Worm (Caenorhabditis elegans) whole organism, L1 larva: ENCODE results near the gene T05C12.9.

Experiments
- C04F5.9 ChIP-seq: sonication (generic microtip); optimal IDR thresholded peaks from 2 replicates; lab custom pipeline; 2016; ENCODE audit warnings: missing genetic modification characterization, missing compliant biosample characterization
- C34B4.2 ChIP-seq: sonication (generic microtip); optimal IDR thresholded peaks from 2 replicates; lab custom pipeline; 2017; ENCODE audit warnings: mild to moderate bottlenecking, missing genetic modification characterization, missing compliant biosample characterization
- F16B12.6 ChIP-seq: fragments of 150-350 bp; optimal IDR thresholded peaks from 2 replicates; lab custom pipeline; 2014; ENCODE audit warnings: missing biosample characterization, missing genetic modification characterization
- Y116A8C.19 ChIP-seq: sonication (generic microtip); optimal IDR thresholded peaks from 2 replicates; lab custom pipeline; 2016; ENCODE audit warnings: missing compliant biosample characterization, missing genetic modification characterization, borderline replicate concordance
- aha-1 ChIP-seq: fragments of 150-350 bp; optimal IDR thresholded peaks from 2 replicates; lab custom pipeline; 2014; ENCODE audit warnings: missing biosample characterization, missing genetic modification characterization
- aly-2 ChIP-seq: fragments of 150-350 bp; optimal IDR thresholded peaks from 2 replicates; lab custom pipeline; 2014; ENCODE audit warnings: missing biosample characterization, missing genetic modification characterization
- blmp-1 ChIP-seq: fragments of 150-350 bp; optimal IDR thresholded peaks from 2 replicates; lab custom pipeline; 2014; ENCODE audit warnings: missing biosample characterization, missing genetic modification characterization
- ceh-63 ChIP-seq: fragments of 200-800 bp; sonication (Bioruptor generic); optimal IDR thresholded peaks from 2 replicates; lab custom pipeline; 2018; ENCODE audit warnings: mild to moderate bottlenecking, missing genetic modification characterization, missing compliant biosample characterization
- ceh-8 ChIP-seq: fragments of 200-800 bp; sonication (Bioruptor generic); optimal IDR thresholded peaks from 2 replicates; lab custom pipeline; 2018; ENCODE audit warnings: mild to moderate bottlenecking, missing genetic modification characterization, moderate library complexity, missing compliant biosample characterization
- ceh-82 ChIP-seq, 3 experiments: fragments of 150-350 bp in 1 of 3; sonication (generic microtip) in 2 of 3; optimal IDR thresholded peaks; 2 replicates each; lab custom pipeline; 2014 to 2017; ENCODE audit warnings: missing biosample characterization in 3 of 3, missing genetic modification characterization in 3 of 3
- ceh-88 ChIP-seq: fragments of 200-800 bp; sonication (Bioruptor generic); IDR thresholded peaks from 2 replicates; pipeline ENCODE4 v1.3.6; 2022; ENCODE audit warnings: missing genetic modification characterization, missing compliant biosample characterization
- dsc-1 ChIP-seq: sonication (generic microtip); optimal IDR thresholded peaks from 2 replicates; lab custom pipeline; 2016; ENCODE audit warnings: mild to moderate bottlenecking, missing genetic modification characterization, missing compliant biosample characterization
- efl-1 ChIP-seq, 4 experiments: fragments of 150-350 bp; optimal IDR thresholded peaks in 3 of 4; peaks in 1 of 4; 1 replicate in 1 of 4; 2 replicates in 3 of 4; lab custom pipeline; 2014; ENCODE audit warnings: missing biosample characterization in 2 of 4, missing genetic modification characterization in 2 of 4, missing genetic modification reagents in 2 of 4
- elt-2 ChIP-seq: sonication (generic microtip); optimal IDR thresholded peaks from 2 replicates; lab custom pipeline; 2016; ENCODE audit warnings: missing genetic modification characterization, mild to moderate bottlenecking, inconsistent platforms, missing compliant biosample characterization, missing genetic modification reagents
- ets-5 ChIP-seq: fragments of 200-800 bp; sonication (Bioruptor generic); IDR thresholded peaks from 2 replicates; pipeline ENCODE4 v1.3.6; 2022; ENCODE audit warnings: missing genetic modification characterization, missing compliant biosample characterization
- fkh-4 ChIP-seq: sonication (generic microtip); optimal IDR thresholded peaks from 2 replicates; lab custom pipeline; 2016; ENCODE audit warnings: missing compliant biosample characterization, missing genetic modification characterization, borderline replicate concordance
- fkh-8 ChIP-seq: sonication (generic microtip); optimal IDR thresholded peaks from 2 replicates; lab custom pipeline; 2016; ENCODE audit warnings: mild to moderate bottlenecking, missing genetic modification characterization, missing compliant biosample characterization
- fos-1 ChIP-seq: fragments of 150-350 bp; optimal IDR thresholded peaks from 2 replicates; lab custom pipeline; 2014; ENCODE audit warnings: missing biosample characterization, missing genetic modification characterization
- irx-1 ChIP-seq: sonication (generic microtip); optimal IDR thresholded peaks from 2 replicates; lab custom pipeline; 2016; ENCODE audit warnings: missing genetic modification characterization, missing compliant biosample characterization
- lin-14 ChIP-seq: fragments of 200-800 bp; sonication (Bioruptor generic); optimal IDR thresholded peaks from 2 replicates; lab custom pipeline; 2018; ENCODE audit warnings: mild to moderate bottlenecking, missing genetic modification characterization, moderate library complexity, missing compliant biosample characterization
- lin-35 ChIP-seq, 2 experiments: fragments of 150-350 bp; optimal IDR thresholded peaks; 2 replicates each; lab custom pipeline; 2014; ENCODE audit warnings: missing biosample characterization in 2 of 2, missing genetic modification characterization in 2 of 2, missing genetic modification reagents in 2 of 2
- lin-39 ChIP-seq: fragments of 150-350 bp; optimal IDR thresholded peaks from 2 replicates; lab custom pipeline; 2014; ENCODE audit warnings: missing biosample characterization, missing genetic modification reagents, missing genetic modification characterization
- lir-3 ChIP-seq: sonication (generic microtip); optimal IDR thresholded peaks from 2 replicates; lab custom pipeline; 2016; ENCODE audit warnings: mild to moderate bottlenecking, missing genetic modification characterization, moderate library complexity, missing compliant biosample characterization; ENCODE audit not compliant: poor library complexity
- lsy-2 ChIP-seq, 2 experiments: fragments of 150-350 bp; optimal IDR thresholded peaks; 2 replicates each; lab custom pipeline; 2014; ENCODE audit warnings: missing biosample characterization in 2 of 2, missing genetic modification characterization in 2 of 2
- mdl-1 ChIP-seq, 2 experiments: fragments of 150-350 bp; optimal IDR thresholded peaks; 2 replicates each; lab custom pipeline; 2014 to 2017; ENCODE audit warnings: missing biosample characterization in 2 of 2, missing genetic modification characterization in 2 of 2, inconsistent platforms in 1 of 2
- mef-2 ChIP-seq: fragments of 150-350 bp; optimal IDR thresholded peaks from 2 replicates; lab custom pipeline; 2014; ENCODE audit warnings: missing biosample characterization, missing genetic modification characterization
- nhr-19 ChIP-seq: fragments of 200-800 bp; sonication (Bioruptor generic); conservative IDR thresholded peaks from 2 replicates; pipeline ENCODE4 v1.3.6; 2022; ENCODE audit warnings: missing genetic modification characterization, missing compliant biosample characterization
- nhr-20 ChIP-seq: sonication (generic microtip); optimal IDR thresholded peaks from 2 replicates; lab custom pipeline; 2016; ENCODE audit warnings: mild to moderate bottlenecking, missing genetic modification characterization, missing compliant biosample characterization
- nhr-71 ChIP-seq: sonication (generic microtip); optimal IDR thresholded peaks from 2 replicates; lab custom pipeline; 2016; ENCODE audit warnings: mild to moderate bottlenecking, missing genetic modification characterization, moderate library complexity, missing compliant biosample characterization
- nhr-76 ChIP-seq: sonication (generic microtip); optimal IDR thresholded peaks from 2 replicates; lab custom pipeline; 2017; ENCODE audit warnings: missing biosample characterization, missing genetic modification characterization
- pax-3 ChIP-seq: fragments of 200-800 bp; sonication (Bioruptor generic); optimal IDR thresholded peaks from 2 replicates; lab custom pipeline; 2018; ENCODE audit warnings: mild to moderate bottlenecking, missing genetic modification characterization, moderate library complexity, missing compliant biosample characterization
- rnt-1 ChIP-seq: sonication (generic microtip); optimal IDR thresholded peaks from 2 replicates; lab custom pipeline; 2016; ENCODE audit warnings: mild to moderate bottlenecking, missing genetic modification characterization, moderate library complexity, missing compliant biosample characterization
- skn-1 ChIP-seq: fragments of 150-350 bp; optimal IDR thresholded peaks from 2 replicates; lab custom pipeline; 2014; ENCODE audit warnings: missing biosample characterization, missing genetic modification characterization
- snu-23 ChIP-seq: sonication (generic microtip); optimal IDR thresholded peaks from 2 replicates; lab custom pipeline; 2016; ENCODE audit warnings: missing genetic modification characterization, missing compliant biosample characterization
- sox-4 ChIP-seq: sonication (generic microtip); optimal IDR thresholded peaks from 2 replicates; lab custom pipeline; 2016; ENCODE audit warnings: missing genetic modification characterization, missing compliant biosample characterization
- tbx-2 ChIP-seq: sonication (generic microtip); optimal IDR thresholded peaks from 2 replicates; lab custom pipeline; 2016; ENCODE audit warnings: missing genetic modification characterization, missing compliant biosample characterization
- tlp-1 ChIP-seq: fragments of 150-350 bp; optimal IDR thresholded peaks from 2 replicates; lab custom pipeline; 2014; ENCODE audit warnings: missing biosample characterization, missing genetic modification characterization
- unc-130 ChIP-seq: fragments of 150-350 bp; optimal IDR thresholded peaks from 2 replicates; lab custom pipeline; 2017; ENCODE audit warnings: missing biosample characterization, missing genetic modification characterization, inconsistent platforms
- unc-30 ChIP-seq: sonication (generic microtip); optimal IDR thresholded peaks from 2 replicates; lab custom pipeline; 2017; ENCODE audit warnings: missing biosample characterization, missing genetic modification characterization
- xbp-1 ChIP-seq: sonication (generic microtip); optimal IDR thresholded peaks from 2 replicates; lab custom pipeline; 2016; ENCODE audit warnings: missing genetic modification characterization, missing compliant biosample characterization
- zag-1 ChIP-seq: fragments of 150-350 bp; optimal IDR thresholded peaks from 2 replicates; lab custom pipeline; 2014; ENCODE audit warnings: missing biosample characterization, missing genetic modification characterization
- ztf-4 ChIP-seq: fragments of 150-350 bp; optimal IDR thresholded peaks from 2 replicates; lab custom pipeline; 2014; ENCODE audit warnings: missing biosample characterization, missing genetic modification characterization

T05C12.9 gene

ce11 chrII:8193126-8193525 lies at the start of gene T05C12.9:
T05C12.9 (minus strand) TSS chrII:8193226.
- TF ChIP-seq ceh-88 (GFP tag; lab: Robert Waterston, UW) (no peak), unc-30 (tag; lab: Kevin White, UChicago) (no peak)

- TF ChIP-seq rnt-1 (tag; lab: Kevin White, UChicago) (no peak), irx-1 (tag; lab: Kevin White, UChicago) (no peak), sox-4 (tag; lab: Kevin White, UChicago) (no peak), fos-1 (tag; lab: Kevin White, UChicago) (no peak), xbp-1 (tag; lab: Kevin White, UChicago) (no peak), nhr-19 (GFP tag; lab: Robert Waterston, UW) (no peak)
Measured at ce11 chrII:8238155-8238554, 45.1 kb upstream of the T05C12.9 start, which contains the start of gene nlp-5. nlp-5 (plus strand) TSS chrII:8238455.

ce11 chrII:8232489-8232888 lies 39.5 kb upstream of the T05C12.9 start, which contains the start of gene M110.7:
M110.7 (plus strand) TSS chrII:8232789.
- TF ChIP-seq nhr-19 (GFP tag; lab: Robert Waterston, UW) (no peak), ceh-88 (GFP tag; lab: Robert Waterston, UW) (no peak), ets-5 (GFP tag; lab: Robert Waterston, UW) (no peak), F16B12.6 (tag; lab: Kevin White, UChicago) (no peak), C34B4.2 (tag; lab: Kevin White, UChicago) (no peak), aha-1 (tag; lab: Kevin White, UChicago) (no peak), pax-3 (tag; lab: Kevin White, UChicago) (no peak), nhr-76 (tag; lab: Kevin White, UChicago) (no peak), nhr-71 (tag; lab: Kevin White, UChicago) (no peak)

ce11 chrII:8230976-8231375 lies 38.0 kb upstream of the T05C12.9 start, which contains the start of gene M110.9:
M110.9 (plus strand) TSS chrII:8231276.
- TF ChIP-seq fkh-4 (tag; lab: Kevin White, UChicago) = no peak
- TF ChIP-seq lin-39 (tag; lab: Kevin White, UChicago) = no peak
- no peak for TF ChIP-seq skn-1 (tag; lab: Kevin White, UChicago)
- no peak for TF ChIP-seq dsc-1 (tag; lab: Kevin White, UChicago)
- TF ChIP-seq lin-14 (GFP tag; lab: Kevin White, UChicago) = no peak
- no peak for TF ChIP-seq xbp-1 (tag; lab: Kevin White, UChicago)
- no peak for TF ChIP-seq irx-1 (tag; lab: Kevin White, UChicago)
- no peak for TF ChIP-seq aly-2 (tag; lab: Kevin White, UChicago)
- no peak for TF ChIP-seq tbx-2 (tag; lab: Kevin White, UChicago)
- TF ChIP-seq mdl-1 (tag; optimal IDR thresholded peaks at IDR 0.05; lab: Kevin White, UChicago) = no peak
- TF ChIP-seq nhr-76 (tag; lab: Kevin White, UChicago) = no peak
- no peak for TF ChIP-seq ztf-4 (tag; lab: Kevin White, UChicago)
- TF ChIP-seq rnt-1 (tag; lab: Kevin White, UChicago) = no peak
- TF ChIP-seq unc-130 (tag; lab: Kevin White, UChicago) = no peak

- TF ChIP-seq efl-1 (optimal IDR thresholded peaks at IDR 0.05; lab: Kevin White, UChicago) (peak in 1 of 2 experiments; percentile 1), efl-1 (GFP tag; optimal IDR thresholded peaks at IDR 0.05 in 1 of 2; lab: Kevin White, UChicago) (no peak), irx-1 (tag; lab: Kevin White, UChicago) (no peak), zag-1 (tag; lab: Kevin White, UChicago) (no peak), nhr-20 (tag; lab: Kevin White, UChicago) (peak; percentile 47), lin-35 (GFP tag; optimal IDR thresholded peaks at IDR 0.05; lab: Kevin White, UChicago) (peak in 1 of 2 experiments; percentile 16), C04F5.9 (tag; lab: Kevin White, UChicago) (no peak), sox-4 (tag; lab: Kevin White, UChicago) (no peak), ceh-82 (tag; optimal IDR thresholded peaks at IDR 0.05; lab: Kevin White, UChicago) (no peak), rnt-1 (tag; lab: Kevin White, UChicago) (no peak), Y116A8C.19 (tag; lab: Kevin White, UChicago) (no peak), lir-3 (tag; lab: Kevin White, UChicago) (no peak), mef-2 (no peak), lsy-2 (tag; optimal IDR thresholded peaks at IDR 0.05; lab: Kevin White, UChicago) (peak in 1 of 2 experiments; percentile 41), snu-23 (peak; percentile 9), nhr-19 (GFP tag; lab: Robert Waterston, UW) (no peak), ceh-8 (no peak), tlp-1 (no peak), C34B4.2 (tag; lab: Kevin White, UChicago) (no peak), ets-5 (GFP tag; lab: Robert Waterston, UW) (no peak), elt-2 (tag; lab: Kevin White, UChicago) (peak; percentile 93), ztf-4 (tag; lab: Kevin White, UChicago) (no peak), ceh-63 (GFP tag; lab: Kevin White, UChicago) (no peak), blmp-1 (tag; lab: Kevin White, UChicago) (peak; percentile 23), fkh-8 (tag; lab: Kevin White, UChicago) (no peak), lin-14 (GFP tag; lab: Kevin White, UChicago) (no peak), ceh-88 (GFP tag; lab: Robert Waterston, UW) (no peak)
Measured at ce11 chrII:8226475-8226874, 33.4 kb upstream of the T05C12.9 start.
